Worm (Caenorhabditis elegans): ENCODE measurements around the gene T08H10.3.
A peak's percentile ranks its signal among the peaks of the same experiment; 100 is the strongest.

The T08H10.3 gene

DNA sequence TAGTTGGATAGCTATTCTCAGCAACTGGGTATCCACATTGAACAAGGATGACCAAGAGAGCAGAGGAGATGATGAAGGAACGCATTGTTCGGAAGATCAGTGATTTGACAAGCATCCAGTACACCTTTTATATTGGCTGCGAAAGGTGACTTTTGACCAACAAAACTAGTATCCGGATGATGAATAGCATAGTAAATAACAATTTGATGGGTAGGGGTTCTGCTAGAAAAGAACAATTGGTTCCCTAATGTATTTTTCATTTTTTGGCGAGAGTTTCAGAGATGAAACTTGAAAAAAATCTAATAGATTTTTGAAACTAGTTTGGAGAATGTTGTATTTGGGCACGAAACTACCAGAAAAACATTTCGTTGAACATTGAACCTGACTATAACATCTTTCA lies 43.0 kb upstream of the T08H10.3 start, which contains the start of gene Y47D7A.11:
TSS of gene Y47D7A.11 (minus strand) at position 101 of the 400 bp plus-strand sequence.
- TF ChIP-seq tbx-8 (GFP tag; optimal IDR thresholded peaks at IDR 0.05) = no peak
- no peak for TF ChIP-seq M03D4.4 (tag; optimal IDR thresholded peaks at IDR 0.05)
- TF ChIP-seq flh-1 (GFP tag; optimal IDR thresholded peaks at IDR 0.05) = no peak
- no peak for TF ChIP-seq ham-2 (GFP tag; optimal IDR thresholded peaks at IDR 0.05)
- TF ChIP-seq pha-4 (tag; optimal IDR thresholded peaks at IDR 0.05) = no peak
- TF ChIP-seq mls-2 (tag; optimal IDR thresholded peaks at IDR 0.05) = no peak
- no peak for TF ChIP-seq nhr-2 (tag; optimal IDR thresholded peaks at IDR 0.05)
- no peak for TF ChIP-seq sptf-1 (tag; optimal IDR thresholded peaks at IDR 0.05)
- TF ChIP-seq elt-1 (tag; optimal IDR thresholded peaks at IDR 0.05; ENCODE audit: borderline replicate concordance, insufficient read depth) = no peak
- TF ChIP-seq zip-8 (tag; optimal IDR thresholded peaks at IDR 0.05) = no peak
- no peak for TF ChIP-seq mab-5 (tag; optimal IDR thresholded peaks at IDR 0.05)
- TF ChIP-seq elt-3 (tag; optimal IDR thresholded peaks at IDR 0.05) = no peak
- no peak for TF ChIP-seq nhr-12 (tag; optimal IDR thresholded peaks at IDR 0.05)
- TF ChIP-seq sem-2 (GFP tag; optimal IDR thresholded peaks at IDR 0.05) = no peak
- no peak for TF ChIP-seq lin-32 (GFP tag; optimal IDR thresholded peaks at IDR 0.05)
- TF ChIP-seq nhr-28 (tag; optimal IDR thresholded peaks at IDR 0.05) = no peak
- no peak for TF ChIP-seq ceh-39 (tag; optimal IDR thresholded peaks at IDR 0.05)

DNA sequence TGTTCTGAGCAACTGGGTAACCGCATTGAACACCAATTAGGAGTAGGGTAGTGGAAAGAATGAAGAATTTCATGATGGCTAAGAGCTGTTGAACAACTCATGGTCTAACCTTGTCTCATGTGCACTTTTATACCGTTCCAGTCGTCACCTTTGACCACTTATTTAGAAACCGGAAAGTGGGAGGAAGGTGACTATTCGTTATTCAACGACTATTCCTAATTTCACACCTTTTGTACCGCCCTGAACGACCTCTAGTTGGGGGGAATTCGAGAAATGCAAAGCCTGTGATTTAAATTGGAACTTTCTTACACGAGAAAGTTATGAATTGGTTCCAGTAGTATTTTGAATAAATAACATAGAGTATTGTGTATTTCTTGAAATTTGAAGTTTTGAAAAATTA lies 41.6 kb upstream of the T08H10.3 start, which contains the start of gene Y47D7A.12:
TSS of gene Y47D7A.12 (minus strand) at position 101 of the 400 bp plus-strand sequence.
- TF ChIP-seq pha-4 (tag; optimal IDR thresholded peaks at IDR 0.05) (no peak), ceh-43 (GFP tag; optimal IDR thresholded peaks at IDR 0.05) (no peak), flh-1 (GFP tag; optimal IDR thresholded peaks at IDR 0.05) (no peak), lin-13 (tag; optimal IDR thresholded peaks at IDR 0.05) (no peak), unc-39 (tag; optimal IDR thresholded peaks at IDR 0.05) (no peak), nhr-237 (tag; optimal IDR thresholded peaks at IDR 0.05) (no peak)

DNA sequence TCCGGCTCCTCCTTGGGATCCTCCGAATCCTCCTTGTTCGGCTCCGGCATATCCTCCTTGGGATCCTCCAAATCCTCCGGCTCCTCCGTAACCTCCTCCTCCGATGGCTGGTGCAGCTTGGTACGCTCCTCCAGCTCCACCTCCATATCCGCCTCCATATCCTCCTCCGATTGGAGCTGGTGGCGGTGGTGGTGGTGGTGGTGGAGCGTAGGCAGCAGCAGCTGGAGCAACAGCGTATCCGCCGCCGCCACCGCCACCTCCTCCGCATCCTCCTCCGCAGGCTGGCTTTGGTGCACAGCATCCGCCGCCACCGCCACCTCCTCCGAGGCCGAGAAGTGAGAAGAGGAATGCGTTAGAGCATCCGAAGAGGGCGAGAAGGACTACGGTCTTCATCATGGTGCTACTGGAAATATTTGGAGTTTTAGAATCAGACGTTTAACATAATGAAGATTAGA lies 38.4 kb upstream of the T08H10.3 start, which contains the start of gene Y47D7A.15:
TSS of gene Y47D7A.15 (minus strand) at position 405 of the 455 bp plus-strand sequence.
- TF ChIP-seq sptf-1 (tag; optimal IDR thresholded peaks at IDR 0.05) = no peak
- no peak for TF ChIP-seq ham-2 (GFP tag; optimal IDR thresholded peaks at IDR 0.05)

DNA sequence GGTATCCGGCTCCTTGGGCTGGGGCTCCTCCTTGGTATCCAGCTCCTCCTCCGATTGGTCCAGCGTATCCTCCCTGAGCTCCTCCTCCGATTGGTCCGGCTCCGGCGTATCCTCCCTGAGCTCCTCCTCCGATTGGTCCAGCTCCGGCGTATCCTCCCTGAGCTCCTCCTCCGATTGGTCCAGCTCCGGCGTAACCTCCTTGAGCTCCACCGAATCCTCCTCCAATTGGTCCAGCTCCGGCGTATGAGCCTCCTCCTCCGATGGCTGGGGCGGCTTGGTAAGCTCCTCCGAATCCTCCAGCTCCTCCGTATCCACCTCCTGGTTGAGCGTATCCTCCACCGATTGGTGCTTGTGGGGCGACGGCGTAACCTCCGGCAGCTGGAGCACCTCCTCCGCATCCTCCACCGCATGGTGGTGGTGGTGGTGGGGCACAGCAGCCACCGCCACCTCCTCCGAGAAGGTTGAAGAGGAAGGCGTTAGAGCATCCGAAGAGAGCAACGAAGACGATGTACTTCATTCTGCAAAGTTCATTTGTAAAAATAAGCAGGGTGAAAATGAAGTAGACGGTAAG lies 35.7 kb upstream of the T08H10.3 start, which contains the start of gene Y47D7A.13:
TSS of gene Y47D7A.13 (minus strand) at position 517 of the 571 bp plus-strand sequence.
- TF ChIP-seq ceh-83 (GFP tag; optimal IDR thresholded peaks at IDR 0.05) = no peak
- peak; percentile 8 for TF ChIP-seq sem-2 (GFP tag; optimal IDR thresholded peaks at IDR 0.05)

DNA sequence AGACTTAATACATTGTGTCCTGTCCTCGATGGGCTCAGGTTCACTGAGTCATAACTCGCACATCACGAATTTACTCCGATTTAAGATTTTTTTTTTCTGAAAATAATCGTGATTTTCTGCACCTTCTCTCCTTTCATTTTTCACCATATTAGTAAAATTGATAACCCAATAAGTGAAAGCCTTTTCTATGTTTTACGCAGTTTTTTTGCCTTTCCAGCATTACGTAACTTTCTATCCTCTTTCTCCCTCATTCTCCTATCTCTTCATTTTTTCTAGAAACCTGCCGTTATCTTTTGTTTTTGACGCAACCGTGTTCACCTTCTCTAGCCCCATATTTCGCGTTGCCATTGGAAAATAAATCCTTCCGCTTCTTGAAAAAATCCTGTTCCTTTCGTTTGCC lies 34.0 kb upstream of the T08H10.3 start:
- TF ChIP-seq zip-8 (tag; optimal IDR thresholded peaks at IDR 0.05) = peak; percentile 0
- TF ChIP-seq ceh-39 (tag; optimal IDR thresholded peaks at IDR 0.05) = no peak

DNA sequence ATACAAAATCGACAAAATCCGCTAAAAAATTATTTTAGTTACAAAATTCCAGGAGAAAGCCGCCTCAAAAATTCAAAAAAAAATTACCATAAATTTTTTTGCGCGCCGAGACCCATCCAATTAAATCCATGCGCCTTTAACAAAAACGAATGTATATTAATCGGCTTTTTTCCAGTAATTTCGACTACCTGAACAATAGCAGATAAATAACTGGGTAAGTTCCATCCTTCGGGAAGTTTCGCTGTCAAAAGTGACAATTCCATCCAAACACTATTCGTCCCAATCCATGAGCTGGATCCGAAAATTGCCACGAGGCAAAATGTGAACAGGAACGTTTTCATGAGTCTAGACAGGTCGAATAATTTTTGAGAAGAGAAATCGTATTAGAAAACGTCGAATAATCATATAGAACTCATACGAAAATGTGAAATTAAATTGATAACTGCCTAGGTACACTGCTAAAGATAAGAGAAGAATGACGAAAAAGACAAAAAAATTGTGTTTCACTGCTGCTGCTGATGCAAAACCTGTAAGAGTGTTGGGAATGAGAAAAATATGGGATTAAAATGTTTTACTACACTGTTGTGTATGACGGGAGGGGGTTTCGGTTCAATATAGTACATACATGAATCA lies 28.3 kb upstream of the T08H10.3 start, which contains the start of gene rft-1:
TSS of gene rft-1 (minus strand) at position 475 of the 633 bp plus-strand sequence.
- TF ChIP-seq ceh-43 (GFP tag; optimal IDR thresholded peaks at IDR 0.05) = no peak
- TF ChIP-seq M03D4.4 (tag; optimal IDR thresholded peaks at IDR 0.05) = no peak
- no peak for TF ChIP-seq ham-2 (GFP tag; optimal IDR thresholded peaks at IDR 0.05)
- no peak for TF ChIP-seq nhr-28 (tag; optimal IDR thresholded peaks at IDR 0.05)
- no peak for TF ChIP-seq pha-4 (tag; optimal IDR thresholded peaks at IDR 0.05)
- no peak for TF ChIP-seq nhr-2 (tag; optimal IDR thresholded peaks at IDR 0.05)
- TF ChIP-seq flh-1 (GFP tag; optimal IDR thresholded peaks at IDR 0.05) = no peak
- TF ChIP-seq hlh-1 (tag; optimal IDR thresholded peaks at IDR 0.05) = no peak
- TF ChIP-seq blmp-1 (tag; optimal IDR thresholded peaks at IDR 0.05) = no peak
- TF ChIP-seq ztf-11 (tag; optimal IDR thresholded peaks at IDR 0.05) = no peak
- no peak for TF ChIP-seq elt-1 (tag; optimal IDR thresholded peaks at IDR 0.05; ENCODE audit: borderline replicate concordance, insufficient read depth)
- TF ChIP-seq sem-2 (GFP tag; optimal IDR thresholded peaks at IDR 0.05) = no peak

DNA sequence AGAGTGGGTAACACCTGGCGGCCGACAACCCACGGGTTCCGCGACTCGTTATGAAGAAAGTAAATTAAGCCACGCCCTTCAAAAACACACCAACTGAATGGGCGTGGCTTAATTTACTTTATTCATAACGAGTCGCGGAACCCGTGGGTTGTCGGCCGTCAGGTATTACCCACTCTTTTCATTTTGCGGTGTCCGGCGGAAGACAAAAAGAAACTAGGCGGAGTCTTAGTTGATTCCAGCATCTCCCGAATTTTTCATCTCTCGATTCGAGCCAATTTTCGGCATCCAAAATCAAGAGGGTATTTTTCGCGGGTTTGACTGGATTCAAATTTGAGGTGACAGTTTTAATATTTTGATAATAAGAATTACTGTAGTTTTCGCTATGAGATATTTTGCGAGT lies 23.5 kb upstream of the T08H10.3 start:
- TF ChIP-seq drap-1 (GFP tag; optimal IDR thresholded peaks at IDR 0.05) = no peak
- no peak for TF ChIP-seq nhr-76 (tag; optimal IDR thresholded peaks at IDR 0.05)
- no peak for TF ChIP-seq mls-2 (tag; optimal IDR thresholded peaks at IDR 0.05)
- TF ChIP-seq zip-8 (tag; optimal IDR thresholded peaks at IDR 0.05) = no peak
- TF ChIP-seq flh-1 (GFP tag; optimal IDR thresholded peaks at IDR 0.05) = no peak
- TF ChIP-seq mep-1 (tag; optimal IDR thresholded peaks at IDR 0.05) = no peak
- TF ChIP-seq elt-3 (tag; optimal IDR thresholded peaks at IDR 0.05) = no peak
- TF ChIP-seq ceh-83 (GFP tag; optimal IDR thresholded peaks at IDR 0.05) = no peak
- no peak for TF ChIP-seq nhr-28 (tag; optimal IDR thresholded peaks at IDR 0.05)
- no peak for TF ChIP-seq unc-62 (GFP tag; optimal IDR thresholded peaks at IDR 0.05)
- no peak for TF ChIP-seq nhr-2 (tag; optimal IDR thresholded peaks at IDR 0.05)
- TF ChIP-seq cnd-1 (tag; optimal IDR thresholded peaks at IDR 0.05) = no peak
- no peak for TF ChIP-seq ztf-11 (tag; optimal IDR thresholded peaks at IDR 0.05)
- no peak for TF ChIP-seq nhr-12 (tag; optimal IDR thresholded peaks at IDR 0.05)
- TF ChIP-seq unc-39 (tag; optimal IDR thresholded peaks at IDR 0.05) = no peak
- no peak for TF ChIP-seq bed-3 (GFP tag; optimal IDR thresholded peaks at IDR 0.05)
- TF ChIP-seq mab-5 (tag; optimal IDR thresholded peaks at IDR 0.05) = no peak
- TF ChIP-seq ceh-43 (GFP tag; optimal IDR thresholded peaks at IDR 0.05) = no peak
- no peak for TF ChIP-seq sptf-1 (tag; optimal IDR thresholded peaks at IDR 0.05)
